Fruit fly (Drosophila melanogaster): ENCODE measurements around the gene CG7202.

DNA sequence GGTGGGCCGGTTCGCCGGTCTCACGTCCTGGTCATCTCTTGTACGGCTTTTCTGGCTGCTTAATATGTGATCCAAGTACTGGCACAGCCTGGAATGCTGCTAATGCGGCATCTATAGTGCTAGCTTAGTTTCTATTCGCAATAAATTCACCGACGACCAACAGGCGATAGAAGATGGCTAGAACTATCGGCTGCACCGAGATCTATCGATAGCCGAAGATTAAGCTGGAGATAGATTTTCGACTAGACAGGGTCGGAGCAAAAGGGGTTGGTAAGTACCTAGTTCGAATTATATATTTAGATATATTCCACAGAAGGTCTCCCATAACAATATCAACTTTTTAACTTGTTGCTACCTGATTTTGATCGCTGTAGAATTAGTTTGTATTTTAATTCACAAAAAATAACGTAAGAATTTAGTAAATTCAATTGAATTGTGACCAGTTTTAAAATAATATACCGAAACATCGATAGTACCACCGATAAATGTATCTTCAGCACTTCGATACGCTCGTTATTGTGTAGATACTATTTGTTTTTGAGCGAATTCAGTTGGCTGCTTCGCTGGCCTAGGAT lies 14.9 kb upstream of the CG7202 start, which contains the start of the genes Glg1 and M6:
- no peak for TF ChIP-seq dmrt93B (GFP tag; optimal IDR thresholded peaks at IDR 0.05)
- TF ChIP-seq Myc (optimal IDR thresholded peaks at IDR 0.05): peak; percentile 25
- peak; percentile 59 for TF ChIP-seq psq (GFP tag; optimal IDR thresholded peaks at IDR 0.05)
- TF ChIP-seq usp (GFP tag; optimal IDR thresholded peaks at IDR 0.05): no peak
- TF ChIP-seq Hnf4 (GFP tag; optimal IDR thresholded peaks at IDR 0.05): peak; percentile 77
- no peak for TF ChIP-seq CrebA (GFP tag; optimal IDR thresholded peaks at IDR 0.05; ENCODE audit: borderline replicate concordance)

Data from whole organism, wandering third instar larva.